Fruit fly (Drosophila melanogaster): ENCODE data around the gene Nrg.

The Nrg gene

dm6 chrX:8542728-8543127, 25.6 kb downstream of the Nrg start (continued):
- peak; percentile 28 for TF ChIP-seq phol (tag; optimal IDR thresholded peaks at IDR 0.05)
- no peak for TF ChIP-seq gro (GFP tag; optimal IDR thresholded peaks at IDR 0.05)
- no peak for TF ChIP-seq salm (tag; optimal IDR thresholded peaks at IDR 0.05)
- no peak for TF ChIP-seq hkb (optimal IDR thresholded peaks at IDR 0.05)
- TF ChIP-seq hkb (GFP tag; IDR thresholded peaks at IDR 0.05): peak; percentile 58
- 0 out of 3 replicates have a peak, but pooled peaks have one; percentile 32 for TF ChIP-seq Dbx (GFP tag; IDR thresholded peaks at IDR 0.05)
- TF ChIP-seq disco-r (GFP tag; optimal IDR thresholded peaks at IDR 0.05): no peak
- 0 out of 3 replicates have a peak, but pooled peaks have one; percentile 26 for TF ChIP-seq CG34422 (GFP tag; IDR thresholded peaks at IDR 0.05)
- peak; percentile 54; the same call in 1 of the 2 replicates for TF ChIP-seq esg (GFP tag; conservative IDR thresholded peaks at IDR 0.05)
- TF ChIP-seq klu (GFP tag; IDR thresholded peaks at IDR 0.05): no peak
- no peak for TF ChIP-seq CG10274 (GFP tag; optimal IDR thresholded peaks at IDR 0.05)
- TF ChIP-seq crc (GFP tag; optimal IDR thresholded peaks at IDR 0.05): no peak
- peak; percentile 40 for TF ChIP-seq mam (GFP tag; optimal IDR thresholded peaks at IDR 0.05)
- TF ChIP-seq CG18619 (GFP tag; optimal IDR thresholded peaks at IDR 0.05): no peak
- TF ChIP-seq zfh1 (GFP tag; IDR thresholded peaks at IDR 0.05): no peak
- no peak for TF ChIP-seq run (tag; optimal IDR thresholded peaks at IDR 0.05)
- TF ChIP-seq HLH54F (GFP tag; optimal IDR thresholded peaks at IDR 0.05): no peak
- TF ChIP-seq CG18476 (GFP tag; optimal IDR thresholded peaks at IDR 0.05): peak; percentile 5
- no peak for TF ChIP-seq Tbp (GFP tag; optimal IDR thresholded peaks at IDR 0.05)
- peak; percentile 32 for TF ChIP-seq CG17385 (GFP tag; optimal IDR thresholded peaks at IDR 0.05)
- TF ChIP-seq nerfin-1 (tag; optimal IDR thresholded peaks at IDR 0.05): no peak
- no peak for TF ChIP-seq CG3995 (GFP tag; optimal IDR thresholded peaks at IDR 0.05)
- no peak for TF ChIP-seq Trl (optimal IDR thresholded peaks at IDR 0.05)
- peak; percentile 0 for TF ChIP-seq Trl (GFP tag; optimal IDR thresholded peaks at IDR 0.05)
- TF ChIP-seq CG4360 (GFP tag; IDR thresholded peaks at IDR 0.05): no peak
- peak; percentile 41 for TF ChIP-seq Xbp1 (GFP tag; optimal IDR thresholded peaks at IDR 0.05)
- TF ChIP-seq CG13424 (tag; optimal IDR thresholded peaks at IDR 0.05): peak; percentile 29
- peak; percentile 3 for TF ChIP-seq CG1602 (GFP tag; optimal IDR thresholded peaks at IDR 0.05)
- TF ChIP-seq knrl (GFP tag; IDR thresholded peaks at IDR 0.05; ENCODE audit: partially characterized antibody): no peak
- TF ChIP-seq CG17359 (tag; optimal IDR thresholded peaks at IDR 0.05): peak; percentile 46
- TF ChIP-seq lola (GFP tag; optimal IDR thresholded peaks at IDR 0.05): no peak
- TF ChIP-seq CG6272 (GFP tag; IDR thresholded peaks at IDR 0.05): no peak
- peak; percentile 67 for TF ChIP-seq row (GFP tag; IDR thresholded peaks at IDR 0.05)
- TF ChIP-seq CG6689 (GFP tag; IDR thresholded peaks at IDR 0.05): peak; percentile 52; the same call in 1 of the 2 replicates
- 0 out of 2 replicates have a peak, but pooled peaks have one; percentile 35 for TF ChIP-seq CG17328 (GFP tag; IDR thresholded peaks at IDR 0.05)
- TF ChIP-seq zen2 (GFP tag; IDR thresholded peaks at IDR 0.05; ENCODE audit: partially characterized antibody): no peak
- peak; percentile 25 for TF ChIP-seq CG8924 (tag; optimal IDR thresholded peaks at IDR 0.05)
- TF ChIP-seq Hr3 (GFP tag; optimal IDR thresholded peaks at IDR 0.05): peak; percentile 8
- TF ChIP-seq sd (tag; optimal IDR thresholded peaks at IDR 0.05): no peak
- TF ChIP-seq CG2889 (GFP tag; IDR thresholded peaks at IDR 0.05): 0 out of 3 replicates have a peak, but pooled peaks have one; percentile 42
- TF ChIP-seq HLH3B (GFP tag; IDR thresholded peaks at IDR 0.05): peak; percentile 63
- no peak for TF ChIP-seq Vsx1 (GFP tag; optimal IDR thresholded peaks at IDR 0.05)
- peak; percentile 29 for TF ChIP-seq ind (GFP tag; optimal IDR thresholded peaks at IDR 0.05)
- peak; percentile 53; the same call in 1 of the 3 replicates for TF ChIP-seq dysf (GFP tag; IDR thresholded peaks at IDR 0.05)
- no peak for TF ChIP-seq CG18599 (GFP tag; optimal IDR thresholded peaks at IDR 0.05)
- peak; percentile 8 for TF ChIP-seq CG10209 (GFP tag; optimal IDR thresholded peaks at IDR 0.05)
- TF ChIP-seq peb (GFP tag; IDR thresholded peaks at IDR 0.05): no peak
- TF ChIP-seq Atf3 (GFP tag; optimal IDR thresholded peaks at IDR 0.05): no peak
- TF ChIP-seq CG8290 (GFP tag; optimal IDR thresholded peaks at IDR 0.05): no peak
- TF ChIP-seq CG8290 (tag; optimal IDR thresholded peaks at IDR 0.05): no peak
- no peak for TF ChIP-seq CG14050 (GFP tag; IDR thresholded peaks at IDR 0.05)
- TF ChIP-seq CG15514 (GFP tag; optimal IDR thresholded peaks at IDR 0.05): no peak
